Fruit fly (Drosophila melanogaster) whole organism, embryonic: Measurements from ENCODE around the gene Lcch3.

Experiments used
- Adf1 ChIP-seq: fragments of 200-800 bp; sonication (Bioruptor generic); IDR thresholded peaks from 2 replicates; pipeline ENCODE4 v1.3.6; 2022; ENCODE audit warnings: missing biosample characterization, missing genetic modification characterization
- Antp ChIP-seq: fragments of 200-800 bp; sonication (Bioruptor generic); optimal IDR thresholded peaks from 3 replicates; lab custom pipeline; 2016; ENCODE audit warnings: missing biosample characterization, missing genetic modification characterization
- BtbVII ChIP-seq: fragments of 200-800 bp; sonication (Bioruptor generic); optimal IDR thresholded peaks from 3 replicates; lab custom pipeline; 2017; ENCODE audit warnings: missing biosample characterization, mild to moderate bottlenecking, missing genetic modification characterization
- CG10565 ChIP-seq: fragments of 200-800 bp; sonication (Bioruptor generic); optimal IDR thresholded peaks from 3 replicates; lab custom pipeline; 2016; ENCODE audit warnings: missing biosample characterization, mild to moderate bottlenecking, missing genetic modification characterization
- CG11723 ChIP-seq: fragments of 200-800 bp; sonication (Bioruptor generic); optimal IDR thresholded peaks from 2 replicates; lab custom pipeline; 2017; ENCODE audit warnings: missing biosample characterization, mild to moderate bottlenecking, missing genetic modification characterization
- CG14050 ChIP-seq: fragments of 200-800 bp; sonication (Bioruptor generic); IDR thresholded peaks from 3 replicates; pipeline ENCODE4 v1.3.6; 2022; ENCODE audit warnings: missing biosample characterization, missing genetic modification characterization
- CG1647 ChIP-seq: fragments of 200-800 bp; sonication (Bioruptor generic); optimal IDR thresholded peaks from 3 replicates; lab custom pipeline; 2016; ENCODE audit warnings: missing biosample characterization, missing genetic modification characterization
- CG2116 ChIP-seq: fragments of 200-800 bp; sonication (Bioruptor generic); optimal IDR thresholded peaks from 3 replicates; lab custom pipeline; 2018; ENCODE audit warnings: missing biosample characterization, mild to moderate bottlenecking, missing genetic modification characterization
- CG2199 ChIP-seq: fragments of 200-800 bp; sonication (Bioruptor generic); IDR thresholded peaks from 3 replicates; pipeline ENCODE4 v1.3.6; 2022; ENCODE audit warnings: missing biosample characterization, missing genetic modification characterization
- CG30403 ChIP-seq: fragments of 200-800 bp; sonication (Bioruptor generic); optimal IDR thresholded peaks from 3 replicates; lab custom pipeline; 2016; ENCODE audit warnings: missing biosample characterization, missing genetic modification characterization
- CG31441 ChIP-seq: fragments of 200-800 bp; sonication (Bioruptor generic); IDR thresholded peaks from 2 replicates; pipeline ENCODE4 v1.3.6; 2022; ENCODE audit warnings: missing biosample characterization, missing genetic modification characterization
- CG4360 ChIP-seq: fragments of 200-800 bp; sonication (Bioruptor generic); IDR thresholded peaks from 2 replicates; pipeline ENCODE4 v1.3.6; 2022; ENCODE audit warnings: missing biosample characterization, missing genetic modification characterization
- CG4707 ChIP-seq: fragments of 200-800 bp; sonication (Bioruptor generic); optimal IDR thresholded peaks from 2 replicates; lab custom pipeline; 2018; ENCODE audit warnings: missing biosample characterization, mild to moderate bottlenecking, missing genetic modification characterization, moderate library complexity
- CG6254 ChIP-seq: fragments of 200-800 bp; sonication (Bioruptor generic); optimal IDR thresholded peaks from 3 replicates; lab custom pipeline; 2017; ENCODE audit warnings: mild to moderate bottlenecking, missing biosample characterization, missing genetic modification reagents, missing genetic modification characterization
- CG6272 ChIP-seq: fragments of 200-800 bp; sonication (Bioruptor generic); IDR thresholded peaks from 2 replicates; pipeline ENCODE4 v1.3.6; 2022; ENCODE audit warnings: missing biosample characterization, missing genetic modification characterization
- CG7357 ChIP-seq: fragments of 200-800 bp; sonication (Bioruptor generic); IDR thresholded peaks from 3 replicates; pipeline ENCODE4 v1.3.6; 2022; ENCODE audit warnings: missing biosample characterization, missing genetic modification characterization
- CG7556 ChIP-seq: fragments of 200-800 bp; sonication (Bioruptor generic); optimal IDR thresholded peaks from 2 replicates; lab custom pipeline; 2017; ENCODE audit warnings: missing biosample characterization, mild to moderate bottlenecking, missing genetic modification characterization
- CG8478 ChIP-seq: fragments of >200 bp; optimal IDR thresholded peaks from 2 replicates; lab custom pipeline; 2018
- CG9797 ChIP-seq: fragments of 200-800 bp; sonication (Bioruptor generic); optimal IDR thresholded peaks from 3 replicates; lab custom pipeline; 2018; ENCODE audit warnings: missing biosample characterization, mild to moderate bottlenecking, missing genetic modification characterization
- Chrac-16 ChIP-seq: fragments of 200-800 bp; sonication (Bioruptor generic); optimal IDR thresholded peaks from 3 replicates; lab custom pipeline; 2016; ENCODE audit warnings: missing biosample characterization, missing genetic modification characterization
- Dek ChIP-seq: fragments of 200-800 bp; sonication (Bioruptor generic); optimal IDR thresholded peaks from 3 replicates; lab custom pipeline; 2019; ENCODE audit warnings: missing biosample characterization, mild to moderate bottlenecking, missing genetic modification characterization, moderate library complexity
- Dfd ChIP-seq, 2 experiments: fragments of >200 bp; optimal IDR thresholded peaks; 2 replicates each; lab custom pipeline; 2017; ENCODE audit warnings: missing biosample characterization in 2 of 2, missing genetic modification characterization in 2 of 2
- E2f2 ChIP-seq: fragments of 200-800 bp; sonication (Bioruptor generic); IDR thresholded peaks from 2 replicates; pipeline ENCODE4 v1.3.6; 2022; ENCODE audit warnings: missing biosample characterization, missing genetic modification characterization
- HLH4C ChIP-seq: fragments of 200-800 bp; sonication (Bioruptor generic); IDR thresholded peaks from 3 replicates; pipeline ENCODE4 v1.3.6; 2022; ENCODE audit warnings: missing biosample characterization, missing genetic modification characterization; ENCODE audit not compliant: partially characterized antibody
- HLH54F ChIP-seq: fragments of 200-800 bp; sonication (Bioruptor generic); optimal IDR thresholded peaks from 3 replicates; lab custom pipeline; 2016; ENCODE audit warnings: missing biosample characterization, missing genetic modification characterization
- Hr39 ChIP-seq: fragments of >200 bp; optimal IDR thresholded peaks from 2 replicates; lab custom pipeline; 2017
- MESR4 ChIP-seq: fragments of 200-800 bp; sonication (Bioruptor generic); optimal IDR thresholded peaks from 2 replicates; lab custom pipeline; 2018; ENCODE audit warnings: missing biosample characterization, mild to moderate bottlenecking, missing genetic modification characterization, moderate library complexity
- Mes4 ChIP-seq: fragments of 200-800 bp; sonication (Bioruptor generic); optimal IDR thresholded peaks from 2 replicates; lab custom pipeline; 2016; ENCODE audit warnings: missing biosample characterization, missing genetic modification characterization
- Neu2 ChIP-seq: fragments of 200-800 bp; sonication (Bioruptor generic); optimal IDR thresholded peaks from 3 replicates; lab custom pipeline; 2016; ENCODE audit warnings: missing biosample characterization, missing genetic modification characterization, borderline replicate concordance
- Nf-YB ChIP-seq: fragments of 200-800 bp; sonication (Bioruptor generic); optimal IDR thresholded peaks from 3 replicates; lab custom pipeline; 2019; ENCODE audit warnings: missing biosample characterization, mild to moderate bottlenecking, missing genetic modification characterization, moderate library complexity
- Scr ChIP-seq: fragments of 200-800 bp; sonication (Bioruptor generic); IDR thresholded peaks from 2 replicates; pipeline ENCODE4 v1.3.6; 2022; ENCODE audit warnings: missing biosample characterization, missing genetic modification characterization; ENCODE audit not compliant: partially characterized antibody
- Stat92E ChIP-seq, 3 experiments: fragments of >200 bp in 2 of 3; fragments of 200-800 bp in 1 of 3; sonication (Bioruptor generic) in 1 of 3; optimal IDR thresholded peaks; 2 replicates each; lab custom pipeline; 2017 to 2019; ENCODE audit warnings: missing biosample characterization in 3 of 3, missing genetic modification characterization in 3 of 3, mild to moderate bottlenecking in 1 of 3, moderate library complexity in 1 of 3
- ab ChIP-seq: fragments of 200-800 bp; sonication (Bioruptor generic); optimal IDR thresholded peaks from 2 replicates; lab custom pipeline; 2016; ENCODE audit warnings: missing biosample characterization, missing genetic modification characterization
- bbx ChIP-seq: fragments of 200-800 bp; sonication (Bioruptor generic); IDR thresholded peaks from 2 replicates; pipeline ENCODE4 v1.3.6; 2022; ENCODE audit warnings: missing biosample characterization, missing genetic modification characterization; ENCODE audit not compliant: partially characterized antibody
- bowl ChIP-seq: fragments of 200-800 bp; sonication (Bioruptor generic); IDR thresholded peaks from 2 replicates; pipeline ENCODE4 v1.3.6; 2022; ENCODE audit warnings: missing biosample characterization, missing genetic modification characterization
- btn ChIP-seq: fragments of 200-800 bp; sonication (Bioruptor generic); optimal IDR thresholded peaks from 2 replicates; lab custom pipeline; 2016; ENCODE audit warnings: missing biosample characterization, missing genetic modification characterization
- disco-r ChIP-seq: fragments of 200-800 bp; sonication (Bioruptor generic); optimal IDR thresholded peaks from 2 replicates; lab custom pipeline; 2016; ENCODE audit warnings: missing biosample characterization, missing genetic modification characterization
- dysf ChIP-seq: fragments of 200-800 bp; sonication (Bioruptor generic); IDR thresholded peaks from 3 replicates; pipeline ENCODE4 v1.3.6; 2022; ENCODE audit warnings: missing biosample characterization, missing genetic modification characterization
- ems ChIP-seq: fragments of 200-800 bp; sonication (Bioruptor generic); optimal IDR thresholded peaks from 3 replicates; lab custom pipeline; 2016; ENCODE audit warnings: missing biosample characterization, missing genetic modification characterization
- eyg ChIP-seq: fragments of 200-800 bp; sonication (Bioruptor generic); optimal IDR thresholded peaks from 3 replicates; lab custom pipeline; 2016; ENCODE audit warnings: missing biosample characterization, missing genetic modification characterization
- pnt ChIP-seq: fragments of 200-800 bp; sonication (Bioruptor generic); optimal IDR thresholded peaks from 3 replicates; lab custom pipeline; 2016; ENCODE audit warnings: missing biosample characterization, missing genetic modification characterization
- pzg ChIP-seq: fragments of 200-800 bp; sonication (Bioruptor generic); optimal IDR thresholded peaks from 3 replicates; lab custom pipeline; 2018; ENCODE audit warnings: missing biosample characterization, mild to moderate bottlenecking, missing genetic modification characterization, moderate library complexity
- schlank ChIP-seq: fragments of 200-800 bp; sonication (Bioruptor generic); optimal IDR thresholded peaks from 2 replicates; lab custom pipeline; 2018; ENCODE audit warnings: missing biosample characterization, mild to moderate bottlenecking, missing genetic modification characterization
- sd ChIP-seq: fragments of 200-800 bp; sonication (Bioruptor generic); optimal IDR thresholded peaks from 3 replicates; lab custom pipeline; 2018; ENCODE audit warnings: missing biosample characterization, mild to moderate bottlenecking, missing genetic modification characterization, moderate library complexity
- sens ChIP-seq: fragments of 200-800 bp; sonication (Bioruptor generic); peaks from one replicate; lab custom pipeline; 2016; ENCODE audit warnings: missing biosample characterization, missing genetic modification characterization
- shn ChIP-seq: fragments of 200-800 bp; sonication (Bioruptor generic); optimal IDR thresholded peaks from 3 replicates; lab custom pipeline; 2016; ENCODE audit warnings: missing biosample characterization, missing genetic modification characterization
- so ChIP-seq: fragments of 200-800 bp; sonication (Bioruptor generic); IDR thresholded peaks from 3 replicates; pipeline ENCODE4 v1.3.6; 2022; ENCODE audit warnings: missing biosample characterization, missing genetic modification characterization
- unc-4 ChIP-seq: fragments of 200-800 bp; sonication (Bioruptor generic); IDR thresholded peaks from 2 replicates; pipeline ENCODE4 v1.3.6; 2022; ENCODE audit warnings: missing biosample characterization, missing genetic modification characterization; ENCODE audit not compliant: partially characterized antibody
- zen ChIP-seq: fragments of 200-800 bp; sonication (Bioruptor generic); optimal IDR thresholded peaks from 3 replicates; lab custom pipeline; 2018; ENCODE audit warnings: missing biosample characterization, mild to moderate bottlenecking, missing genetic modification characterization, moderate library complexity

Lcch3 gene

DNA sequence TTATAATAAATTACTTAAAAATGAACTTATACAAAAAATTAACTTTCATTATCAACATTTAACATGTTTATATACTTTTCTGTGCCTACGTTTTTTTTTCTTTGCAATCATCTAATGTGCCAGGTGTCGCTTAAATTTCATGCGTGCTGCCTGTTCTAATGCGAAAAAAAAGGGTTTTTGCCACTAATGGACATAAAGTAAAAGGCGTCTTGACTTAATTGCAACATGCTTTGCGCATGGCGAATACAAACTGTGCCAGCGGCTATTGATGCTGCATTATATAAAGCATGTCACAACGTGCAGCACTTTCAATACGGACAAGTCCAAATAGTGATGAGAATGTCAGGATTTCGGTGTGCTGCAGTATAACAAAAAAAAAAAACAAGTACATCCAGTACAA, 3.2 kb upstream of the Lcch3 start, which contains the start of gene CG8916:
TSS of gene CG8916 (plus strand) at position 301 of the 400 bp plus-strand sequence.
- TF ChIP-seq so (GFP tag; lab: Robert Waterston, UW) (no peak), Hr39 (lab: Kevin White, UChicago) (no peak), ab (GFP tag; lab: Kevin White, UChicago) (no peak), Mes4 (GFP tag; lab: Kevin White, UChicago) (no peak)

DNA sequence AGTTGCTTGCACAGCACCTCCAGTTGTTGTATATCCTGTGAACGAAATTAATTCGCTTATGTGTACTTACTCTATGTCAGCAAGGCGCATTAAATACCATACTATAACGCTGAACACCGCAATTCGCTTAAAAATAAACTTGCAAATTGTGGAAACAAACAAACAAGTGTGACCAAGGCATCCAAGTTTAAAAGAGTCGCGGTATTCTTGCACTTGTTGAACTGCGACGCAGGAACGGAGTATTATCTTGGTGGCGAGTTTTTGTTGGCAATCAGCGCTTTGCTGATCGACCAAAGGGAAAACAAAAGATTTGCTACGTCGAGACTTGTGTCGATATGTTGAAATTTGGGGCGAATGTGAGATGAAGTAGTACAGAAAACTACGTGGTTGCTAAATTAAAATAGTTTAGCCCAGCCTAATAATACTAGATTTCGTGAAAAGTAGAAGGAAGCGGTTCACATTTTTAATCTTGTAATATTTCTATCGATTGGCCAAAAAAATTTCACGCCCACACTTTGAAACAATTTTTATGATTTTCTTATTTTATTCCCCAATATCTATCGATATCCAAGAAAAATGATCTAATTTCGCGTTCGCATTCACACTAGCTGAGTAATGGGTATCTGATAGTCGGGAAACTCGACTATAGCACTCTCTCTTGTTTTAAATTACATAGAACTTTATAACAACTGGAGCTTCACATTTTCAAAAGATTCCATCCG, 8.8 kb downstream of the Lcch3 start, which contains the start of gene Ranbp16:
TSS of gene Ranbp16 (minus strand) at position 364 of the 722 bp plus-strand sequence.
- TF ChIP-seq CG30403 (GFP tag; lab: Kevin White, UChicago) (no peak), BtbVII (GFP tag; lab: Kevin White, UChicago) (no peak), CG2116 (GFP tag; lab: Kevin White, UChicago) (no peak), sens (no peak), CG9797 (no peak), bbx (GFP tag; lab: Robert Waterston, UW) (peak; percentile 8; the same call in 1 of the 2 replicates), Adf1 (no peak), CG11723 (GFP tag; lab: Kevin White, UChicago) (peak; percentile 12), disco-r (GFP tag; lab: Kevin White, UChicago) (no peak), CG2199 (GFP tag; lab: Robert Waterston, UW) (no peak), Scr (GFP tag; lab: Robert Waterston, UW) (0 out of 2 replicates have a peak, but pooled peaks have one; percentile 33), CG1647 (no peak), zen (tag; lab: Kevin White, UChicago) (no peak), bowl (GFP tag; lab: Robert Waterston, UW) (no peak), E2f2 (GFP tag; lab: Robert Waterston, UW) (no peak), Dek (no peak), CG7357 (peak; percentile 76), CG4707 (GFP tag; lab: Kevin White, UChicago) (no peak), HLH4C (GFP tag; lab: Robert Waterston, UW) (peak; percentile 69), Neu2 (GFP tag; lab: Kevin White, UChicago) (no peak), schlank (no peak), CG7556 (GFP tag; lab: Kevin White, UChicago) (no peak), CG4360 (GFP tag; lab: Robert Waterston, UW) (no peak), Antp (GFP tag; lab: Kevin White, UChicago) (no peak), CG6254 (no peak), CG14050 (GFP tag; lab: Robert Waterston, UW) (no peak), dysf (GFP tag; lab: Robert Waterston, UW) (no peak), CG31441 (GFP tag; lab: Robert Waterston, UW) (no peak), CG10565 (GFP tag; lab: Kevin White, UChicago) (no peak), CG8478 (lab: Kevin White, UChicago) (no peak), Chrac-16 (GFP tag; lab: Kevin White, UChicago) (no peak), Nf-YB (GFP tag; lab: Kevin White, UChicago) (no peak), Stat92E (GFP tag; optimal IDR thresholded peaks at IDR 0.05; lab: Kevin White, UChicago) (no peak), btn (GFP tag; lab: Kevin White, UChicago) (no peak), eyg (GFP tag; lab: Kevin White, UChicago) (no peak), HLH54F (GFP tag; lab: Kevin White, UChicago) (no peak), MESR4 (GFP tag; lab: Kevin White, UChicago) (peak; percentile 40), shn (no peak), unc-4 (GFP tag; lab: Robert Waterston, UW) (no peak), pzg (peak; percentile 32), ems (GFP tag; lab: Kevin White, UChicago) (no peak), CG6272 (no peak), sd (tag; lab: Kevin White, UChicago) (no peak), Dfd (GFP tag; optimal IDR thresholded peaks at IDR 0.05; lab: Kevin White, UChicago) (no peak), pnt (GFP tag; lab: Kevin White, UChicago) (no peak)
